Worm (Caenorhabditis elegans) whole organism, L1 larva: Measurements from ENCODE around the gene ZC395.5.
A peak's percentile ranks its signal among the peaks of the same experiment; 100 is the strongest.

Source experiments
- C16A3.4 ChIP-seq: fragments of 150-350 bp; optimal IDR thresholded peaks from 2 replicates; lab custom pipeline; 2014; ENCODE audit warnings: missing biosample characterization, missing genetic modification characterization
- C34B4.2 ChIP-seq: sonication (generic microtip); optimal IDR thresholded peaks from 2 replicates; lab custom pipeline; 2017; ENCODE audit warnings: mild to moderate bottlenecking, missing genetic modification characterization, missing compliant biosample characterization
- Y116A8C.19 ChIP-seq: sonication (generic microtip); optimal IDR thresholded peaks from 2 replicates; lab custom pipeline; 2016; ENCODE audit warnings: missing compliant biosample characterization, missing genetic modification characterization, borderline replicate concordance
- aha-1 ChIP-seq: fragments of 150-350 bp; optimal IDR thresholded peaks from 2 replicates; lab custom pipeline; 2014; ENCODE audit warnings: missing biosample characterization, missing genetic modification characterization
- alr-1 ChIP-seq: fragments of 200-800 bp; sonication (Bioruptor generic); optimal IDR thresholded peaks from 2 replicates; lab custom pipeline; 2018; ENCODE audit warnings: borderline replicate concordance, mild to moderate bottlenecking, missing genetic modification characterization, missing compliant biosample characterization
- aly-2 ChIP-seq: fragments of 150-350 bp; optimal IDR thresholded peaks from 2 replicates; lab custom pipeline; 2014; ENCODE audit warnings: missing biosample characterization, missing genetic modification characterization
- ama-1 ChIP-seq: fragments of 150-350 bp; optimal IDR thresholded peaks from 2 replicates; lab custom pipeline; 2014
- ceh-82 ChIP-seq, 3 experiments: fragments of 150-350 bp in 1 of 3; sonication (generic microtip) in 2 of 3; optimal IDR thresholded peaks; 2 replicates each; lab custom pipeline; 2014 to 2017; ENCODE audit warnings: missing biosample characterization in 3 of 3, missing genetic modification characterization in 3 of 3
- ceh-90 ChIP-seq: sonication (generic microtip); optimal IDR thresholded peaks from 2 replicates; lab custom pipeline; 2016; ENCODE audit warnings: missing genetic modification characterization, missing compliant biosample characterization
- dpl-1 ChIP-seq, 3 experiments: fragments of 150-350 bp in 2 of 3; sonication (generic microtip) in 1 of 3; optimal IDR thresholded peaks; 2 replicates each; lab custom pipeline; 2014 to 2017; ENCODE audit warnings: missing biosample characterization in 3 of 3, missing genetic modification characterization in 3 of 3, missing genetic modification reagents in 3 of 3
- efl-1 ChIP-seq, 4 experiments: fragments of 150-350 bp; optimal IDR thresholded peaks in 3 of 4; peaks in 1 of 4; 1 replicate in 1 of 4; 2 replicates in 3 of 4; lab custom pipeline; 2014; ENCODE audit warnings: missing biosample characterization in 2 of 4, missing genetic modification characterization in 2 of 4, missing genetic modification reagents in 2 of 4
- elt-2 ChIP-seq: sonication (generic microtip); optimal IDR thresholded peaks from 2 replicates; lab custom pipeline; 2016; ENCODE audit warnings: missing genetic modification characterization, mild to moderate bottlenecking, inconsistent platforms, missing compliant biosample characterization, missing genetic modification reagents
- fkh-4 ChIP-seq: sonication (generic microtip); optimal IDR thresholded peaks from 2 replicates; lab custom pipeline; 2016; ENCODE audit warnings: missing compliant biosample characterization, missing genetic modification characterization, borderline replicate concordance
- fos-1 ChIP-seq: fragments of 150-350 bp; optimal IDR thresholded peaks from 2 replicates; lab custom pipeline; 2014; ENCODE audit warnings: missing biosample characterization, missing genetic modification characterization
- lin-13 ChIP-seq: fragments of 150-350 bp; optimal IDR thresholded peaks from 2 replicates; lab custom pipeline; 2014; ENCODE audit warnings: missing biosample characterization, missing genetic modification reagents, missing genetic modification characterization
- lin-14 ChIP-seq: fragments of 200-800 bp; sonication (Bioruptor generic); optimal IDR thresholded peaks from 2 replicates; lab custom pipeline; 2018; ENCODE audit warnings: mild to moderate bottlenecking, missing genetic modification characterization, moderate library complexity, missing compliant biosample characterization
- lsy-2 ChIP-seq, 2 experiments: fragments of 150-350 bp; optimal IDR thresholded peaks; 2 replicates each; lab custom pipeline; 2014; ENCODE audit warnings: missing biosample characterization in 2 of 2, missing genetic modification characterization in 2 of 2
- mep-1 ChIP-seq: fragments of 150-350 bp; optimal IDR thresholded peaks from 2 replicates; lab custom pipeline; 2014; ENCODE audit warnings: missing biosample characterization, missing genetic modification characterization
- nhr-19 ChIP-seq: fragments of 200-800 bp; sonication (Bioruptor generic); conservative IDR thresholded peaks from 2 replicates; pipeline ENCODE4 v1.3.6; 2022; ENCODE audit warnings: missing genetic modification characterization, missing compliant biosample characterization
- nhr-20 ChIP-seq: sonication (generic microtip); optimal IDR thresholded peaks from 2 replicates; lab custom pipeline; 2016; ENCODE audit warnings: mild to moderate bottlenecking, missing genetic modification characterization, missing compliant biosample characterization
- nhr-28 ChIP-seq: fragments of 150-350 bp; optimal IDR thresholded peaks from 2 replicates; lab custom pipeline; 2014; ENCODE audit warnings: missing biosample characterization, missing genetic modification characterization
- nhr-47 ChIP-seq: sonication (generic microtip); optimal IDR thresholded peaks from 2 replicates; lab custom pipeline; 2016; ENCODE audit warnings: mild to moderate bottlenecking, missing genetic modification characterization, moderate library complexity, missing compliant biosample characterization
- nhr-71 ChIP-seq: sonication (generic microtip); optimal IDR thresholded peaks from 2 replicates; lab custom pipeline; 2016; ENCODE audit warnings: mild to moderate bottlenecking, missing genetic modification characterization, moderate library complexity, missing compliant biosample characterization
- nhr-76 ChIP-seq: sonication (generic microtip); optimal IDR thresholded peaks from 2 replicates; lab custom pipeline; 2017; ENCODE audit warnings: missing biosample characterization, missing genetic modification characterization
- nhr-84 ChIP-seq: sonication (generic microtip); optimal IDR thresholded peaks from 2 replicates; lab custom pipeline; 2017; ENCODE audit warnings: missing biosample characterization, missing genetic modification characterization
- nhr-85 ChIP-seq: sonication (generic microtip); peaks from one replicate; lab custom pipeline; 2016; ENCODE audit warnings: missing genetic modification characterization, inconsistent platforms, missing compliant biosample characterization
- nhr-90 ChIP-seq: sonication (generic microtip); optimal IDR thresholded peaks from 2 replicates; lab custom pipeline; 2016; ENCODE audit warnings: mild to moderate bottlenecking, missing genetic modification characterization, missing compliant biosample characterization; ENCODE audit not compliant: poor library complexity
- rnt-1 ChIP-seq: sonication (generic microtip); optimal IDR thresholded peaks from 2 replicates; lab custom pipeline; 2016; ENCODE audit warnings: mild to moderate bottlenecking, missing genetic modification characterization, moderate library complexity, missing compliant biosample characterization
- snu-23 ChIP-seq: sonication (generic microtip); optimal IDR thresholded peaks from 2 replicates; lab custom pipeline; 2016; ENCODE audit warnings: missing genetic modification characterization, missing compliant biosample characterization
- sup-37 ChIP-seq: fragments of 200-800 bp; sonication (Bioruptor generic); optimal IDR thresholded peaks from 2 replicates; lab custom pipeline; 2018; ENCODE audit warnings: mild to moderate bottlenecking, missing genetic modification characterization, missing compliant biosample characterization
- tbx-2 ChIP-seq: sonication (generic microtip); optimal IDR thresholded peaks from 2 replicates; lab custom pipeline; 2016; ENCODE audit warnings: missing genetic modification characterization, missing compliant biosample characterization
- unc-130 ChIP-seq: fragments of 150-350 bp; optimal IDR thresholded peaks from 2 replicates; lab custom pipeline; 2017; ENCODE audit warnings: missing biosample characterization, missing genetic modification characterization, inconsistent platforms
- unc-86 ChIP-seq: sonication (generic microtip); optimal IDR thresholded peaks from 2 replicates; lab custom pipeline; 2016; ENCODE audit warnings: missing genetic modification characterization, missing compliant biosample characterization
- xbp-1 ChIP-seq: sonication (generic microtip); optimal IDR thresholded peaks from 2 replicates; lab custom pipeline; 2016; ENCODE audit warnings: missing genetic modification characterization, missing compliant biosample characterization
- zip-4 ChIP-seq: fragments of 200-800 bp; sonication (Bioruptor generic); optimal IDR thresholded peaks from 2 replicates; lab custom pipeline; 2018; ENCODE audit warnings: mild to moderate bottlenecking, missing genetic modification characterization, moderate library complexity, missing compliant biosample characterization
- ztf-11 ChIP-seq, 2 experiments: sonication (generic microtip); optimal IDR thresholded peaks; 2 replicates each; lab custom pipeline; 2016 to 2017; ENCODE audit warnings: missing genetic modification characterization in 2 of 2, missing biosample characterization in 1 of 2, missing compliant biosample characterization in 1 of 2
- ztf-4 ChIP-seq: fragments of 150-350 bp; optimal IDR thresholded peaks from 2 replicates; lab custom pipeline; 2014; ENCODE audit warnings: missing biosample characterization, missing genetic modification characterization

The ZC395.5 gene

ce11 chrIII:5229511-5230250 lies 38.0 kb upstream of the ZC395.5 start:
- TF ChIP-seq mep-1 (tag; lab: Kevin White, UChicago) (no peak), aha-1 (no peak), nhr-76 (tag; lab: Kevin White, UChicago) (peak; percentile 33), alr-1 (tag; lab: Kevin White, UChicago) (peak; percentile 94), efl-1 (optimal IDR thresholded peaks at IDR 0.05; lab: Kevin White, UChicago) (no peak), efl-1 (GFP tag; optimal IDR thresholded peaks at IDR 0.05 in 1 of 2; lab: Kevin White, UChicago) (peak in 1 of 2 experiments; percentile 90), nhr-85 (peak; percentile 59)

DNA sequence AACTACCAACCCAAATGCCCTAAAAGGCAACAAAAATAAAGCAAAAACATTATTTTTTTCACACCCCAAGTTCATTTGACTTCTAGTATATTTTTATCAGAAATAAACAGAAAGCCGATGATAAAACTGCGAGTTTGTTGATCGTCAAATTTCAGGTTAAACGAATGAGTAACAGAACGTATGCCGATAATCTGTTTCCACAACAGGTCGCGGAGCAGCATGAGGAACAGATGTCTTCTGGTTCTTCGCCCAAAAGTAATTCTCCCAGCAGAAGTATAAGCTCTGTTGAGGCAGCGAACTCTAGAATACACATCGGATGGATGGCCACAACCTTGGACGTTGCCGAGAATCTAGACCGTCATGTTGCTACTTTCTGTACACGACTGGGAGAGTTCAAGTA lies 37.2 kb upstream of the ZC395.5 start, which contains the start of gene prmt-5:
Gene prmt-5, plus strand, starts transcription at position 141 of the 400 bp plus-strand sequence.
- TF ChIP-seq nhr-19 (GFP tag; lab: Robert Waterston, UW) (peak; percentile 25; the same call in 1 of the 2 replicates), unc-86 (tag; lab: Kevin White, UChicago) (no peak), fos-1 (peak; percentile 14), ama-1 (lab: Kevin White, UChicago) (peak; percentile 90), C34B4.2 (tag; lab: Kevin White, UChicago) (peak; percentile 43), nhr-76 (tag; lab: Kevin White, UChicago) (no peak), tbx-2 (no peak), Y116A8C.19 (no peak), nhr-20 (tag; lab: Kevin White, UChicago) (peak; percentile 36), elt-2 (tag; lab: Kevin White, UChicago) (peak; percentile 31), zip-4 (peak; percentile 37), C16A3.4 (tag; lab: Kevin White, UChicago) (no peak), lsy-2 (tag; optimal IDR thresholded peaks at IDR 0.05; lab: Kevin White, UChicago) (peak in 1 of 2 experiments; percentile 21), nhr-90 (tag; lab: Kevin White, UChicago) (peak; percentile 17), xbp-1 (peak; percentile 3), lin-14 (GFP tag; lab: Kevin White, UChicago) (no peak), sup-37 (GFP tag; lab: Kevin White, UChicago) (peak; percentile 24), ztf-4 (tag; lab: Kevin White, UChicago) (peak; percentile 45), aly-2 (peak; percentile 92), nhr-28 (no peak), nhr-47 (tag; lab: Kevin White, UChicago) (peak; percentile 46), unc-130 (no peak), nhr-71 (tag; lab: Kevin White, UChicago) (peak; percentile 51), rnt-1 (tag; lab: Kevin White, UChicago) (peak; percentile 15), efl-1 (optimal IDR thresholded peaks at IDR 0.05; lab: Kevin White, UChicago) (peak; percentile 21 to 41), efl-1 (GFP tag; optimal IDR thresholded peaks at IDR 0.05 in 1 of 2; lab: Kevin White, UChicago) (peak in 1 of 2 experiments; percentile 77), ceh-82 (tag; optimal IDR thresholded peaks at IDR 0.05; lab: Kevin White, UChicago) (no peak), snu-23 (GFP tag; lab: Kevin White, UChicago) (peak; percentile 22)

ce11 chrIII:5233140-5233539 lies 34.5 kb upstream of the ZC395.5 start:
- peak; percentile 15 for TF ChIP-seq rnt-1 (tag; lab: Kevin White, UChicago)
- no peak for TF ChIP-seq ceh-90 (tag; lab: Kevin White, UChicago)
- no peak for TF ChIP-seq Y116A8C.19
- peak in 1 of 3 experiments; percentile 20 for TF ChIP-seq dpl-1 (GFP tag; optimal IDR thresholded peaks at IDR 0.05; lab: Kevin White, UChicago)

ce11 chrIII:5234312-5234711 lies 33.3 kb upstream of the ZC395.5 start, which contains the start of gene mrps-26:
mrps-26 (plus strand) TSS chrIII:5234612.
- TF ChIP-seq fkh-4 (tag; lab: Kevin White, UChicago) (no peak), lsy-2 (tag; optimal IDR thresholded peaks at IDR 0.05; lab: Kevin White, UChicago) (no peak), ztf-11 (tag; optimal IDR thresholded peaks at IDR 0.05; lab: Kevin White, UChicago) (no peak), nhr-84 (tag; lab: Kevin White, UChicago) (no peak), lin-13 (GFP tag; lab: Kevin White, UChicago) (no peak)
